Worm (Caenorhabditis elegans): ENCODE results near the gene K05G3.2.

ce11 chrX:16461319-16461718, 33.4 kb upstream of the K05G3.2 start:
- no peak for TF ChIP-seq hmg-4 (GFP tag; optimal IDR thresholded peaks at IDR 0.05)
- no peak for TF ChIP-seq ceh-13 (GFP tag; optimal IDR thresholded peaks at IDR 0.05)
- no peak for TF ChIP-seq ama-1 (optimal IDR thresholded peaks at IDR 0.05)
- no peak for TF ChIP-seq scrt-1 (GFP tag; IDR thresholded peaks at IDR 0.05)
- TF ChIP-seq flt-1 (GFP tag; IDR thresholded peaks at IDR 0.05), result peak; percentile 41; the same call in 1 of the 2 replicates
- TF ChIP-seq sea-1 (GFP tag; conservative IDR thresholded peaks at IDR 0.05), result no peak
- no peak for TF ChIP-seq hmbx-1 (tag; optimal IDR thresholded peaks at IDR 0.05)
- no peak for TF ChIP-seq tbx-37 (GFP tag; conservative IDR thresholded peaks at IDR 0.05)
- no peak for TF ChIP-seq hnd-1 (tag; optimal IDR thresholded peaks at IDR 0.05)
- TF ChIP-seq B0310.2 (tag; optimal IDR thresholded peaks at IDR 0.05), result no peak
- no peak for TF ChIP-seq tra-4 (tag; optimal IDR thresholded peaks at IDR 0.05)
- no peak for TF ChIP-seq ceh-36 (tag; optimal IDR thresholded peaks at IDR 0.05)

All from whole organism, early embryonic.